Fruit fly (Drosophila melanogaster) whole organism, embryonic: ENCODE results near the gene CG17777.
A peak's percentile ranks its signal among the peaks of the same experiment; 100 is the strongest.

Experiments used
- Ada2b ChIP-seq: fragments of 200-800 bp; sonication (Bioruptor generic); IDR thresholded peaks from 2 replicates; pipeline ENCODE4 v1.3.6; 2022; ENCODE audit warnings: missing biosample characterization, missing genetic modification characterization
- Atf3 ChIP-seq: fragments of 200-800 bp; sonication (Bioruptor generic); optimal IDR thresholded peaks from 3 replicates; lab custom pipeline; 2016; ENCODE audit warnings: missing biosample characterization, missing genetic modification characterization
- Bdp1 ChIP-seq: fragments of 200-800 bp; sonication (Bioruptor generic); optimal IDR thresholded peaks from 3 replicates; lab custom pipeline; 2016; ENCODE audit warnings: missing biosample characterization, missing genetic modification characterization
- Bgb ChIP-seq: fragments of 200-800 bp; sonication (Bioruptor generic); IDR thresholded peaks from 2 replicates; pipeline ENCODE4 v1.3.6; 2022; ENCODE audit warnings: missing biosample characterization, missing genetic modification characterization; ENCODE audit not compliant: partially characterized antibody
- CG10462 ChIP-seq: fragments of 200-800 bp; sonication (Bioruptor generic); optimal IDR thresholded peaks from 2 replicates; lab custom pipeline; 2016; ENCODE audit warnings: missing biosample characterization, missing genetic modification characterization
- CG12236 ChIP-seq: fragments of 200-800 bp; sonication (Bioruptor generic); optimal IDR thresholded peaks from 2 replicates; lab custom pipeline; 2016; ENCODE audit warnings: missing biosample characterization, missing genetic modification characterization
- CG13424 ChIP-seq: fragments of 200-800 bp; sonication (Bioruptor generic); optimal IDR thresholded peaks from 2 replicates; lab custom pipeline; 2019; ENCODE audit warnings: missing biosample characterization, mild to moderate bottlenecking, missing genetic modification characterization, moderate library complexity
- CG14860 ChIP-seq: fragments of 200-800 bp; sonication (Bioruptor generic); IDR thresholded peaks from 3 replicates; pipeline ENCODE4 v1.3.6; 2022; ENCODE audit warnings: missing biosample characterization, missing genetic modification characterization; ENCODE audit not compliant: partially characterized antibody
- CG15073 ChIP-seq: fragments of 200-800 bp; sonication (Bioruptor generic); optimal IDR thresholded peaks from 2 replicates; lab custom pipeline; 2016; ENCODE audit warnings: missing biosample characterization, missing genetic modification characterization
- CG16813 ChIP-seq: fragments of 200-800 bp; sonication (Bioruptor generic); IDR thresholded peaks from 3 replicates; pipeline ENCODE4 v1.3.6; 2022; ENCODE audit warnings: missing biosample characterization, missing genetic modification characterization; ENCODE audit not compliant: partially characterized antibody
- CG18262 ChIP-seq: fragments of 200-800 bp; optimal IDR thresholded peaks from 3 replicates; lab custom pipeline; 2019; ENCODE audit warnings: missing biosample characterization, mild to moderate bottlenecking, missing genetic modification characterization, moderate library complexity
- CG30403 ChIP-seq: fragments of 200-800 bp; sonication (Bioruptor generic); optimal IDR thresholded peaks from 3 replicates; lab custom pipeline; 2016; ENCODE audit warnings: missing biosample characterization, missing genetic modification characterization
- CG6175 ChIP-seq: fragments of 200-800 bp; sonication (Bioruptor generic); IDR thresholded peaks from 3 replicates; pipeline ENCODE4 v1.3.6; 2022; ENCODE audit warnings: missing biosample characterization, missing genetic modification characterization
- CG7556 ChIP-seq: fragments of 200-800 bp; sonication (Bioruptor generic); optimal IDR thresholded peaks from 2 replicates; lab custom pipeline; 2017; ENCODE audit warnings: missing biosample characterization, mild to moderate bottlenecking, missing genetic modification characterization
- CG7786 ChIP-seq: fragments of 200-800 bp; sonication (Bioruptor generic); optimal IDR thresholded peaks from 2 replicates; lab custom pipeline; 2016; ENCODE audit warnings: missing biosample characterization, missing genetic modification characterization
- CG7963 ChIP-seq: fragments of 200-800 bp; sonication (Bioruptor generic); IDR thresholded peaks from 3 replicates; pipeline ENCODE4 v1.3.6; 2022; ENCODE audit warnings: missing biosample characterization, missing genetic modification characterization; ENCODE audit not compliant: partially characterized antibody
- Camta ChIP-seq: fragments of 200-800 bp; sonication (Bioruptor generic); optimal IDR thresholded peaks from 2 replicates; lab custom pipeline; 2016; ENCODE audit warnings: missing biosample characterization, missing genetic modification characterization
- CkIIα-i1 ChIP-seq: fragments of 200-800 bp; sonication (Bioruptor generic); IDR thresholded peaks from 2 replicates; pipeline ENCODE4 v1.3.6; 2022; ENCODE audit warnings: missing biosample characterization, missing genetic modification characterization
- Dref ChIP-seq: fragments of 200-800 bp; sonication (Bioruptor generic); IDR thresholded peaks from 2 replicates; pipeline ENCODE4 v1.3.6; 2022; ENCODE audit warnings: missing biosample characterization, missing genetic modification characterization
- E2f2 ChIP-seq: fragments of 200-800 bp; sonication (Bioruptor generic); IDR thresholded peaks from 2 replicates; pipeline ENCODE4 v1.3.6; 2022; ENCODE audit warnings: missing biosample characterization, missing genetic modification characterization
- Ets97D ChIP-seq: fragments of 200-800 bp; sonication (Bioruptor generic); optimal IDR thresholded peaks from 3 replicates; lab custom pipeline; 2016; ENCODE audit warnings: missing biosample characterization, missing genetic modification characterization
- Fer1 ChIP-seq: fragments of 200-800 bp; sonication (Bioruptor generic); optimal IDR thresholded peaks from 2 replicates; lab custom pipeline; 2017; ENCODE audit warnings: missing biosample characterization, mild to moderate bottlenecking, missing genetic modification characterization
- HHEX ChIP-seq: fragments of 200-800 bp; sonication (Bioruptor generic); optimal IDR thresholded peaks from 3 replicates; lab custom pipeline; 2017; ENCODE audit warnings: missing biosample characterization, mild to moderate bottlenecking, missing genetic modification characterization, missing genetic modification reagents
- HLH4C ChIP-seq: fragments of 200-800 bp; sonication (Bioruptor generic); IDR thresholded peaks from 3 replicates; pipeline ENCODE4 v1.3.6; 2022; ENCODE audit warnings: missing biosample characterization, missing genetic modification characterization; ENCODE audit not compliant: partially characterized antibody
- Max ChIP-seq: fragments of 200-800 bp; sonication (Bioruptor generic); optimal IDR thresholded peaks from 2 replicates; lab custom pipeline; 2016; ENCODE audit warnings: missing biosample characterization, mild to moderate bottlenecking, missing genetic modification characterization
- Med ChIP-seq: fragments of 200-800 bp; sonication (Bioruptor generic); peaks from one replicate; lab custom pipeline; 2016; ENCODE audit warnings: missing biosample characterization, missing genetic modification characterization, mild to moderate bottlenecking, inconsistent platforms, moderate library complexity
- Mrtf ChIP-seq: fragments of 200-800 bp; sonication (Bioruptor generic); IDR thresholded peaks from 3 replicates; pipeline ENCODE4 v1.3.6; 2022; ENCODE audit warnings: missing biosample characterization, missing genetic modification characterization
- Opbp ChIP-seq: fragments of 200-800 bp; sonication (Bioruptor generic); IDR thresholded peaks from 3 replicates; pipeline ENCODE4 v1.3.6; 2022; ENCODE audit warnings: missing biosample characterization, missing genetic modification characterization; ENCODE audit not compliant: partially characterized antibody
- Side ChIP-seq: fragments of 200-800 bp; sonication (Bioruptor generic); optimal IDR thresholded peaks from 2 replicates; lab custom pipeline; 2016; ENCODE audit warnings: missing biosample characterization, missing genetic modification characterization
- Sin3A ChIP-seq: fragments of >200 bp; optimal IDR thresholded peaks from 2 replicates; lab custom pipeline; 2018
- Sry-β ChIP-seq: fragments of 200-800 bp; sonication (Bioruptor generic); optimal IDR thresholded peaks from 2 replicates; lab custom pipeline; 2018; ENCODE audit warnings: missing biosample characterization, mild to moderate bottlenecking, missing genetic modification characterization, moderate library complexity
- Taf1 ChIP-seq: fragments of 200-800 bp; sonication (Bioruptor generic); IDR thresholded peaks from 2 replicates; pipeline ENCODE4 v1.3.6; 2022; ENCODE audit warnings: missing biosample characterization, missing genetic modification characterization
- ato ChIP-seq: fragments of 200-800 bp; sonication (Bioruptor generic); IDR thresholded peaks from 2 replicates; pipeline ENCODE4 v1.3.6; 2022; ENCODE audit warnings: missing biosample characterization, missing genetic modification characterization; ENCODE audit not compliant: partially characterized antibody
- cg ChIP-seq: fragments of 200-800 bp; sonication (Bioruptor generic); optimal IDR thresholded peaks from 3 replicates; lab custom pipeline; 2019; ENCODE audit warnings: missing biosample characterization, mild to moderate bottlenecking, missing genetic modification characterization, moderate library complexity
- chinmo ChIP-seq: fragments of 200-800 bp; sonication (Bioruptor generic); IDR thresholded peaks from 4 replicates; pipeline ENCODE4 v1.3.6; 2022; ENCODE audit warnings: missing biosample characterization, missing genetic modification characterization; ENCODE audit not compliant: partially characterized antibody
- dm ChIP-seq: fragments of 200-800 bp; sonication (Bioruptor generic); optimal IDR thresholded peaks from 3 replicates; lab custom pipeline; 2016; ENCODE audit warnings: missing biosample characterization, missing genetic modification characterization
- grau ChIP-seq: fragments of 200-800 bp; optimal IDR thresholded peaks from 3 replicates; lab custom pipeline; 2019; ENCODE audit warnings: missing biosample characterization, mild to moderate bottlenecking, missing genetic modification characterization, moderate library complexity
- inv ChIP-seq: fragments of 200-800 bp; sonication (Bioruptor generic); IDR thresholded peaks from 2 replicates; pipeline ENCODE4 v1.3.6; 2022; ENCODE audit warnings: missing biosample characterization, missing genetic modification characterization; ENCODE audit not compliant: partially characterized antibody
- lola ChIP-seq, 3 experiments: fragments of >200 bp in 2 of 3; fragments of 200-800 bp in 1 of 3; sonication (Bioruptor generic) in 1 of 3; optimal IDR thresholded peaks; 2 replicates each; lab custom pipeline; 2017 to 2019; ENCODE audit warnings: missing biosample characterization in 3 of 3, missing genetic modification characterization in 3 of 3, mild to moderate bottlenecking in 1 of 3, moderate library complexity in 1 of 3
- nerfin-2 ChIP-seq: fragments of 200-800 bp; sonication (Bioruptor generic); IDR thresholded peaks from 2 replicates; pipeline ENCODE4 v1.3.6; 2022; ENCODE audit warnings: missing biosample characterization, missing genetic modification characterization; ENCODE audit not compliant: partially characterized antibody
- psq ChIP-seq: fragments of 200-800 bp; sonication (Bioruptor generic); optimal IDR thresholded peaks from 2 replicates; lab custom pipeline; 2017; ENCODE audit warnings: missing biosample characterization, missing genetic modification characterization
- sens ChIP-seq: fragments of 200-800 bp; sonication (Bioruptor generic); peaks from one replicate; lab custom pipeline; 2016; ENCODE audit warnings: missing biosample characterization, missing genetic modification characterization
- shn ChIP-seq: fragments of 200-800 bp; sonication (Bioruptor generic); optimal IDR thresholded peaks from 3 replicates; lab custom pipeline; 2016; ENCODE audit warnings: missing biosample characterization, missing genetic modification characterization
- sr ChIP-seq: fragments of 200-800 bp; sonication (Bioruptor generic); IDR thresholded peaks from 3 replicates; pipeline ENCODE4 v1.3.6; 2022; ENCODE audit warnings: missing biosample characterization, missing genetic modification characterization
- sug ChIP-seq: fragments of 200-800 bp; optimal IDR thresholded peaks from 2 replicates; lab custom pipeline; 2019; ENCODE audit warnings: missing biosample characterization, mild to moderate bottlenecking, missing genetic modification characterization, moderate library complexity
- tna ChIP-seq: fragments of 200-800 bp; sonication (Bioruptor generic); IDR thresholded peaks from 2 replicates; pipeline ENCODE4 v1.3.6; 2022; ENCODE audit warnings: missing biosample characterization, missing genetic modification characterization; ENCODE audit not compliant: partially characterized antibody
- vnd ChIP-seq: fragments of 200-800 bp; sonication (Bioruptor generic); IDR thresholded peaks from 3 replicates; pipeline ENCODE4 v1.3.6; 2022; ENCODE audit warnings: missing biosample characterization, missing genetic modification characterization; ENCODE audit not compliant: partially characterized antibody

CG17777 gene

DNA sequence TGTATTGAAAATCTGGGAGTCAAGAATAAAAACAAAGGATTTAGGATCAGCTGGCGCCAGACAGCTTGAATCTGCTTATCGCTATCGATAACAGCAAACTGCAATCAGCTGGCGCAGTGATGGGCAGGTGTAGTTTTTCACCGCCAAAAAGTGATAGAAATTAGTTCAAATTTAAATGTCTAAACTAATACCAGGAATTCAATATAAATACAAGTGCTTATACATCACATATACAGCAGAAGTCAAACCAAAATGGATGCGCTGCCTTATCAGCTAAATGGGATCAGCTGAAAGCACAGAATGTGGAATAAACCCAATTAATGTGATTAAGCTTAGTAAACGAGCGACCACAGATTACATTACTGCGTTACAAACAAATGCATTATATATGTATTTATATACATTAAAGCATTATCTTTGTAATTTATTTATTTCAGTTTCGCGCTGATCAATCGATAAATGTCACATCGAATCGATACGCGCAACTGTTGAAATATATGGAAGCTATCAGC lies 5.8 kb upstream of the CG17777 start, which contains the start of gene pn (continued):
- TF ChIP-seq Taf1 (no peak), ato (GFP tag; lab: Robert Waterston, UW) (0 out of 2 replicates have a peak, but pooled peaks have one; percentile 27), Sin3A (no peak), CG7556 (GFP tag; lab: Kevin White, UChicago) (no peak), vnd (GFP tag; lab: Robert Waterston, UW) (no peak), Mrtf (no peak), CG15073 (GFP tag; lab: Kevin White, UChicago) (no peak), CG12236 (GFP tag; lab: Kevin White, UChicago) (no peak), Dref (GFP tag; lab: Robert Waterston, UW) (peak; percentile 62), Ada2b (GFP tag; lab: Robert Waterston, UW) (no peak)

DNA sequence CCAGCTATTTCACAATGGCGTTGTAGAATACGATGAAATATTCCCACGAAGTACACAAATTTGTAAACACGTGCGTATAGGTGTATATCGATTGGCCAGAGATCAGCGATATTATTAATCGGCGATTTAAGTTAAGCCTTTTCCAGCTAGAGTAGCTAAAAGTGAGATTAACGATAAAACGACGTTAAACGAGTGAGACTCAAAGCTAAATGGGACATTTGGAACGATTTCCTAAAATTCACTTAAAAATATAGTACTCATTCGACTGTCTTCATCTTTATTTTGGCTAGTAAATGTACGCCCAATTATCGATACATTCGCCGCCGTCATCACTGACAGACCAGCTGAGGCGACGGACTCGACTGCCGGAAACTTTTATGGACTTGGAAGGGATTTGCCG lies 2.1 kb upstream of the CG17777 start, which contains the start of the genes Nmd3 and CG17776:
TSS of gene Nmd3 (minus strand) at position 106 of the 400 bp plus-strand sequence.
TSS of gene CG17776 (plus strand) at position 163 of the 400 bp plus-strand sequence.
- TF ChIP-seq ato (GFP tag; lab: Robert Waterston, UW): peak; percentile 44; the same call in 1 of the 2 replicates
- TF ChIP-seq dm (GFP tag; lab: Kevin White, UChicago): peak; percentile 93
- TF ChIP-seq inv (GFP tag; lab: Robert Waterston, UW): peak; percentile 51
- peak; percentile 88 for TF ChIP-seq HLH4C (GFP tag; lab: Robert Waterston, UW)
- TF ChIP-seq CG18262 (tag; lab: Kevin White, UChicago): peak; percentile 7
- TF ChIP-seq HHEX (GFP tag; lab: Kevin White, UChicago): no peak
- TF ChIP-seq Med (GFP tag; lab: Kevin White, UChicago): peak; percentile 71
- peak; percentile 83 for TF ChIP-seq vnd (GFP tag; lab: Robert Waterston, UW)
- TF ChIP-seq sug (tag; lab: Kevin White, UChicago): peak; percentile 45
- TF ChIP-seq CG6175 (GFP tag; lab: Robert Waterston, UW): no peak
- TF ChIP-seq Atf3 (GFP tag; lab: Kevin White, UChicago): no peak
- TF ChIP-seq Fer1 (GFP tag; lab: Kevin White, UChicago): peak; percentile 49
- peak; percentile 11 for TF ChIP-seq Side (GFP tag; lab: Kevin White, UChicago)
- TF ChIP-seq E2f2 (GFP tag; lab: Robert Waterston, UW): peak; percentile 46; the same call in 1 of the 2 replicates
- peak; percentile 5 for TF ChIP-seq CG13424 (tag; lab: Kevin White, UChicago)
- peak; percentile 78 for TF ChIP-seq CG14860
- peak; percentile 17 for TF ChIP-seq grau
- peak; percentile 95 for TF ChIP-seq Sry-β (GFP tag; lab: Kevin White, UChicago)
- TF ChIP-seq Dref (GFP tag; lab: Robert Waterston, UW): peak; percentile 73
- peak; percentile 70 for TF ChIP-seq tna (GFP tag; lab: Robert Waterston, UW)
- TF ChIP-seq CG30403: peak; percentile 10
- no peak for TF ChIP-seq sr (GFP tag; lab: Robert Waterston, UW)
- TF ChIP-seq CG7963: 0 out of 3 replicates have a peak, but pooled peaks have one; percentile 12
- TF ChIP-seq CG10462 (GFP tag; lab: Kevin White, UChicago): no peak
- TF ChIP-seq sens (GFP tag; lab: Kevin White, UChicago): peak; percentile 50
- TF ChIP-seq cg (GFP tag; lab: Kevin White, UChicago): peak; percentile 3
- TF ChIP-seq lola (GFP tag; optimal IDR thresholded peaks at IDR 0.05; lab: Kevin White, UChicago): peak in 1 of 3 experiments; percentile 15
- TF ChIP-seq Opbp (GFP tag; lab: Robert Waterston, UW): peak; percentile 35; the same call in 1 of the 3 replicates
- TF ChIP-seq nerfin-2 (GFP tag; lab: Robert Waterston, UW): peak; percentile 82
- TF ChIP-seq shn: peak; percentile 26
- 0 out of 4 replicates have a peak, but pooled peaks have one; percentile 17 for TF ChIP-seq chinmo (GFP tag; lab: Robert Waterston, UW)
- peak; percentile 28 for TF ChIP-seq Bdp1 (GFP tag; lab: Kevin White, UChicago)
- no peak for TF ChIP-seq Camta (GFP tag; lab: Kevin White, UChicago)
- TF ChIP-seq psq (GFP tag; lab: Kevin White, UChicago): no peak
- peak; percentile 74 for TF ChIP-seq CG16813 (GFP tag; lab: Robert Waterston, UW)
- TF ChIP-seq CkIIα-i1 (GFP tag; lab: Robert Waterston, UW): no peak
- peak; percentile 17 for TF ChIP-seq CG7786
- TF ChIP-seq Max (GFP tag; lab: Kevin White, UChicago): peak; percentile 90
- TF ChIP-seq Bgb (GFP tag; lab: Robert Waterston, UW): peak; percentile 61
- TF ChIP-seq Ets97D (GFP tag; lab: Kevin White, UChicago): peak; percentile 38
